Fruit fly (Drosophila melanogaster): ENCODE results near the gene CG32500.

Gene CG32500

DNA sequence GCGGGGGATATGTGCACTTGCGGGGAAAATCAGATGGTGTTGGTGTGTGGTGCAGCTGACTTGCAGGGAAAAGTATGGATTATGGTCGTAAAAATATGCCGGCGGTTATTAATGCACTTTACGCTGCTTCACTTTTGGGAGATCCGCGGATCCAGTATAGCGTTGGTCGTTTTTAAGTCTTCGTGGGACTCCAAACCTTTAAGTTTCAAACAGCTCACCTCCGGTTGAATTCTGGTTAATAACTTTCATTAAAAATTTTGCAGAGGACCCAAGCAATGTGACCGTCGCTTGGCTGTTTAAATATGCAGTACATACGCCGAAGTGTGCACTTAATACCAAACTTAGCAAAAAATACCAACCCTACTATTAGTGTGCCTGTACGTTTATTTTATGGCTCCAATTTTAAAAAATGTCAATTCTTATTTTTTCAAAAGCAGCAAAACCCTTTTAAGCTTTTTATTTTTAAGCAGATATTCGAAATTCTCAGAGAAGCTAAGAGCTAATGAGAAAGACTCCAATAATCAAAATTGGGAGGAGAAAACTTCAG is 18.5 kb downstream of the CG32500 start, which contains the start of gene GCS2alpha (continued):
- TF ChIP-seq CG8924 (tag; optimal IDR thresholded peaks at IDR 0.05) (peak; percentile 62), Asciz (GFP tag; optimal IDR thresholded peaks at IDR 0.05) (no peak), E2f2 (GFP tag; IDR thresholded peaks at IDR 0.05) (peak; percentile 86), crp (GFP tag; optimal IDR thresholded peaks at IDR 0.05) (peak in 1 of 2 experiments; percentile 32), CG15514 (GFP tag; optimal IDR thresholded peaks at IDR 0.05) (peak; percentile 23), gfzf (GFP tag; optimal IDR thresholded peaks at IDR 0.05) (peak; percentile 89), MESR4 (GFP tag; optimal IDR thresholded peaks at IDR 0.05) (peak; percentile 70), Med (GFP tag) (peak; percentile 20), wek (GFP tag; optimal IDR thresholded peaks at IDR 0.05) (no peak), Dp (GFP tag; optimal IDR thresholded peaks at IDR 0.05) (peak; percentile 76), Dref (GFP tag; IDR thresholded peaks at IDR 0.05) (0 out of 2 replicates have a peak, but pooled peaks have one; percentile 34), kay (GFP tag; optimal IDR thresholded peaks at IDR 0.05) (no peak), CG7357 (GFP tag; IDR thresholded peaks at IDR 0.05) (no peak), fd64A (GFP tag; optimal IDR thresholded peaks at IDR 0.05) (no peak), CG31224 (GFP tag; IDR thresholded peaks at IDR 0.05) (no peak), lmd (GFP tag; IDR thresholded peaks at IDR 0.05) (no peak), CG30020 (tag; optimal IDR thresholded peaks at IDR 0.05) (peak; percentile 10), CG9797 (GFP tag; optimal IDR thresholded peaks at IDR 0.05) (peak; percentile 84), pros (GFP tag; optimal IDR thresholded peaks at IDR 0.05) (no peak), CG14710 (tag; optimal IDR thresholded peaks at IDR 0.05) (peak; percentile 34), tio (GFP tag; optimal IDR thresholded peaks at IDR 0.05) (no peak), B-H2 (GFP tag; optimal IDR thresholded peaks at IDR 0.05) (no peak), CG3995 (GFP tag; optimal IDR thresholded peaks at IDR 0.05) (no peak)

DNA sequence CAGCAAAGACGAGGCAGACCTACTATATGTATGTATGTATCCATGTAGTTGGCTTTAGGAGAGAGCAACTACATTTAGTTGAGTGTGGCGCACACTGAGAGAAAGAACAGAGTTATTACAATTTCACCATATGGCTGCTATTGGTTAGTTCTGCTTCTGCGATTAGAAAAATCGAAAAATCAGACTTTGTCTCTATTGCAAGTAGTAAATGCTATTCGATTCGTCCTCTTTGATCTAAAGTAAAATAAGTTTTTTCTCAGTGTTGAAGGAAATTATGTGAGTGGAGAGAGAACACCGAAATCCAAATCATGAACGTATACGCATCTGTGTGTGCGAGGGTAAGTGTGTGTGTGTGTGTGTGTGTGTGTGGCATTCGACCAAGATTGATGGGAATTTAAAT is 29.6 kb downstream of the CG32500 start:
- TF ChIP-seq CG18262 (tag; optimal IDR thresholded peaks at IDR 0.05) (peak; percentile 93), sug (tag; optimal IDR thresholded peaks at IDR 0.05) (no peak), CG5180 (GFP tag; optimal IDR thresholded peaks at IDR 0.05) (peak; percentile 57), CG15269 (tag; optimal IDR thresholded peaks at IDR 0.05) (peak; percentile 80), CG15601 (tag; optimal IDR thresholded peaks at IDR 0.05) (peak; percentile 67), dysf (GFP tag; IDR thresholded peaks at IDR 0.05) (peak; percentile 86), caup (GFP tag; optimal IDR thresholded peaks at IDR 0.05; ENCODE audit: severe bottlenecking) (peak; percentile 60), Hr78 (GFP tag; optimal IDR thresholded peaks at IDR 0.05) (peak in 1 of 2 experiments; percentile 25), CG9215 (GFP tag; IDR thresholded peaks at IDR 0.05) (peak; percentile 48; the same call in 1 of the 2 replicates), HLH3B (GFP tag; IDR thresholded peaks at IDR 0.05) (peak; percentile 87), CG12659 (GFP tag; optimal IDR thresholded peaks at IDR 0.05) (peak; percentile 52), B-H1 (GFP tag; IDR thresholded peaks at IDR 0.05) (peak; percentile 51), slbo (GFP tag; IDR thresholded peaks at IDR 0.05) (peak; percentile 78), chm (GFP tag; IDR thresholded peaks at IDR 0.05) (peak; percentile 63; the same call in 1 of the 2 replicates), CG4328 (GFP tag; optimal IDR thresholded peaks at IDR 0.05) (peak; percentile 40), Fer1 (GFP tag; optimal IDR thresholded peaks at IDR 0.05) (peak; percentile 53), CG2120 (GFP tag; optimal IDR thresholded peaks at IDR 0.05) (peak; percentile 57), fd64A (GFP tag; optimal IDR thresholded peaks at IDR 0.05) (peak; percentile 74), CG3838 (GFP tag; optimal IDR thresholded peaks at IDR 0.05) (peak; percentile 21), gem (tag; optimal IDR thresholded peaks at IDR 0.05) (peak; percentile 90), MESR4 (GFP tag; optimal IDR thresholded peaks at IDR 0.05) (peak; percentile 3), crol (GFP tag; IDR thresholded peaks at IDR 0.05) (no peak), CG3726 (GFP tag; IDR thresholded peaks at IDR 0.05) (peak; percentile 83; the same call in 2 of the 3 replicates), CG18764 (GFP tag; optimal IDR thresholded peaks at IDR 0.05) (peak; percentile 83), CG7987 (GFP tag; optimal IDR thresholded peaks at IDR 0.05) (peak; percentile 41), zen2 (GFP tag; IDR thresholded peaks at IDR 0.05; ENCODE audit: partially characterized antibody) (no peak), jigr1 (GFP tag; IDR thresholded peaks at IDR 0.05) (peak; percentile 70; the same call in 2 of the 3 replicates), ase (GFP tag; IDR thresholded peaks at IDR 0.05) (peak; percentile 79; the same call in 2 of the 3 replicates)

Data from whole organism, embryonic.